Fruit fly (Drosophila melanogaster): Measurements from ENCODE around the gene dob.
A peak's percentile ranks its signal among the peaks of the same experiment; 100 is the strongest.

- TF ChIP-seq psq (GFP tag; optimal IDR thresholded peaks at IDR 0.05): no peak
- TF ChIP-seq CG32264 (GFP tag; optimal IDR thresholded peaks at IDR 0.05): no peak
- TF ChIP-seq brk (GFP tag; optimal IDR thresholded peaks at IDR 0.05): no peak
- TF ChIP-seq Hnf4 (GFP tag; optimal IDR thresholded peaks at IDR 0.05): peak; percentile 28
- no peak for TF ChIP-seq sv (GFP tag; optimal IDR thresholded peaks at IDR 0.05)
- no peak for TF ChIP-seq usp (GFP tag; optimal IDR thresholded peaks at IDR 0.05)
- TF ChIP-seq dmrt93B (GFP tag; optimal IDR thresholded peaks at IDR 0.05): no peak
- no peak for TF ChIP-seq Vsx2 (GFP tag; optimal IDR thresholded peaks at IDR 0.05; ENCODE audit: partially characterized antibody)
- TF ChIP-seq Hr78 (GFP tag; optimal IDR thresholded peaks at IDR 0.05): no peak
- no peak for TF ChIP-seq Dfd (GFP tag; optimal IDR thresholded peaks at IDR 0.05)
- TF ChIP-seq jim (GFP tag; optimal IDR thresholded peaks at IDR 0.05): no peak
- TF ChIP-seq GATAd (GFP tag; optimal IDR thresholded peaks at IDR 0.05): no peak
- no peak for TF ChIP-seq br (GFP tag; optimal IDR thresholded peaks at IDR 0.05)
- no peak for TF ChIP-seq Abd-B (GFP tag; optimal IDR thresholded peaks at IDR 0.05)
Observed at dm6 chrX:15077576-15078136, 10.8 kb downstream of the dob start.
